Fruit fly (Drosophila melanogaster): ENCODE data around the gene ich.

The ich gene

DNA sequence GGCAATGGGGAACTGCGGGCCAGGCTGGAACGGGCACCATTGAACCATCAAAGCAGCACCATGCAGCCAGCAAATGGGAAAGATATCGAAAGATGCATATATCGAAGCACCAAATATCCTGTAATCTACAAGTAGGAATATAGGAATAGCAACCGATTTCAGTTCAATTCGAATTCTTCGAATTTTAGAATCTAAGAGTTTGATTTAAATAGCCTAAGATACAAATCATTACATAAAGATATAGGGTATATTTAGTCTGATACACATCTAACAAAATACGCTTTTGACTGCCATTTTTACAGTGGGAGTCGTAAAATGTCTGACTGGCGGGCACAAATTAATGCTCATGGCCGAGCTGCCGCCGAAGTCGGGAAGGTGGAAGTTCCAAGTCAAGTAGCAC, 44.0 kb downstream of the ich start:
- no peak for TF ChIP-seq N (GFP tag; optimal IDR thresholded peaks at IDR 0.05)
- TF ChIP-seq sage (GFP tag; optimal IDR thresholded peaks at IDR 0.05): no peak
- peak; percentile 20 for TF ChIP-seq h (GFP tag; optimal IDR thresholded peaks at IDR 0.05)
- TF ChIP-seq woc (GFP tag; optimal IDR thresholded peaks at IDR 0.05): peak; percentile 20
- TF ChIP-seq Jra (GFP tag; optimal IDR thresholded peaks at IDR 0.05): no peak

DNA sequence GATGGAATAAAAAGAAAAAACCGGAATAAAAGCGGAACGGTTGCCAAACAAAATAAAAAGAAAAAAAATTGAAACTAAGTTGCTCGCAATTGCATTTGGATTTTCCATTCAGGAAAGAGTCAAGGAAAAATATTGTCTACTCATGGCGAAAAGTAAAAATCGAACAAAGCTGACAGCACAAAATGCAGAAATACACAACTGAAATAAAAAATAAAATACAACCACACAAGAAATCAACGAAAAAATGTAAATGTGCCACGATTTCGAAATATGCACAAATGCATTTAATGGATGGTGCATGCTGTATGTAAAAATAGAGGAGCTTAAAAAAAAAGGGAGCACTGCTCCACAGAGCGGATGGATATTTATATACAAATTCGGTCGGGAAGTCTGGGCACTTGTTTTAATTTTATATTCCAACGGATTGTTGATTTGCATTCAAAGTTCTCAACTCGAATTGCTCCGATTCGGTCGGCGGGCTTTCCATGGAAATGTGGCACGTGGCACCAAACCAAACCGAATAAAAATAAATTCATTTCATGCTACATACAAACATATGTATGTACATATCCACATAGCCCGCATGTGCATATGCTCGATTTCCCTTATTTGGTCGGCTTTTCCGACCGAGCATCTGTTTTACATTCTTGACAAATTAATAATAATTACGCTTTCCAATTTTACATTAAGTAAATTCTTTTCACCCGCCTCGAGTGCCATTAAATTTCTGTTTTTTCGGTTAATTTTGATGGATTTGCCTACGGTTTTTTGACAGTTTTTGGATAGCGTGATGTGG, 47.1 kb downstream of the ich start:
- TF ChIP-seq brk (GFP tag; optimal IDR thresholded peaks at IDR 0.05): no peak
- no peak for TF ChIP-seq CG32264 (GFP tag; optimal IDR thresholded peaks at IDR 0.05)
- TF ChIP-seq Mio (GFP tag; optimal IDR thresholded peaks at IDR 0.05): no peak

dm6 chr3R:8914919-8915318, 47.9 kb downstream of the ich start:
- TF ChIP-seq CrebA (GFP tag; optimal IDR thresholded peaks at IDR 0.05; ENCODE audit: borderline replicate concordance): no peak
- no peak for TF ChIP-seq Rel (GFP tag; optimal IDR thresholded peaks at IDR 0.05)
- no peak for TF ChIP-seq Rel (tag; optimal IDR thresholded peaks at IDR 0.05)
- no peak for TF ChIP-seq GATAd (GFP tag; optimal IDR thresholded peaks at IDR 0.05)
